Worm (Caenorhabditis elegans): Measurements from ENCODE around the gene Y43F8B.18.

Y43F8B.18 gene

DNA sequence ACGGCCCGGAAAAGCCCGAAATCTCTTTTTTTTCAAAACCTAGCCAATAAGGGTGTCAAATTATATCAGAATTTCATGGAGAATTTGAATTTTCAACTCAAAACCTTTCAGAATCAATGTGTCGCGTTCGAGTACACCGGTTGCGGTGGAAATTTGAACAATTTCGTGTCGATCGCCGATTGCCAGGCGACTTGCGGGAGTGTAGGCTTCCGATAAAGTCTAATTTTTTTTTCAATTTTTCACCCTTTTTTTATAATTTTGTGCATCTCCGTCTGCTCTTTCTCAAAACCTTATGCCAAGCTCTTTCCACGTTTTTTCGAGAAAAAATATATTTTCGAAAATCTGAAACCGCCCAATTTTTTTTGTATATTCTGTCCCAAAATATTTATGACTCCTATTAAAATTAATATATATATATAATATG is 33.7 kb downstream of the Y43F8B.18 start (continued):
- peak; percentile 64; the same call in 1 of the 2 replicates for TF ChIP-seq lin-1 (GFP tag; IDR thresholded peaks at IDR 0.05)
- TF ChIP-seq set-16 (GFP tag; IDR thresholded peaks at IDR 0.05) = no peak
- 0 out of 2 replicates have a peak, but pooled peaks have one; percentile 12 for TF ChIP-seq nhr-42 (GFP tag; IDR thresholded peaks at IDR 0.05)
- no peak for TF ChIP-seq ceh-62 (tag; optimal IDR thresholded peaks at IDR 0.05)
- TF ChIP-seq lin-38 (GFP tag; IDR thresholded peaks at IDR 0.05) = peak; percentile 63
- peak; percentile 31 for TF ChIP-seq hlh-11 (tag; optimal IDR thresholded peaks at IDR 0.05)
- TF ChIP-seq dmd-9 (GFP tag; IDR thresholded peaks at IDR 0.05) = no peak
- TF ChIP-seq daf-19 (GFP tag; conservative IDR thresholded peaks at IDR 0.05) = no peak
- TF ChIP-seq dmd-8 (GFP tag; IDR thresholded peaks at IDR 0.05) = peak; percentile 60; the same call in 1 of the 2 replicates
- peak; percentile 21 for TF ChIP-seq nhr-48 (tag; optimal IDR thresholded peaks at IDR 0.05)
- no peak for TF ChIP-seq lin-39 (tag; optimal IDR thresholded peaks at IDR 0.05)
- no peak for TF ChIP-seq Y75B8A.6 (GFP tag; IDR thresholded peaks at IDR 0.05)
- TF ChIP-seq duxl-1 (tag; optimal IDR thresholded peaks at IDR 0.05; ENCODE audit: poor library complexity) = peak; percentile 29
- no peak for TF ChIP-seq mdl-1 (tag; optimal IDR thresholded peaks at IDR 0.05)
- TF ChIP-seq ama-1 (optimal IDR thresholded peaks at IDR 0.05) = no peak
- TF ChIP-seq saeg-2 (GFP tag; IDR thresholded peaks at IDR 0.05) = peak; percentile 39; the same call in 1 of the 2 replicates
- TF ChIP-seq dmd-6 (GFP tag; IDR thresholded peaks at IDR 0.05) = 0 out of 2 replicates have a peak, but pooled peaks have one; percentile 29
- TF ChIP-seq fos-1 (tag; optimal IDR thresholded peaks at IDR 0.05) = no peak
- TF ChIP-seq sdz-12 (GFP tag; optimal IDR thresholded peaks at IDR 0.05) = no peak
- TF ChIP-seq nhr-28 (tag; optimal IDR thresholded peaks at IDR 0.05) = peak; percentile 4
- TF ChIP-seq lsy-2 (tag; optimal IDR thresholded peaks at IDR 0.05) = peak in 1 of 2 experiments; percentile 72
- no peak for TF ChIP-seq ceh-28 (tag; optimal IDR thresholded peaks at IDR 0.05)

DNA sequence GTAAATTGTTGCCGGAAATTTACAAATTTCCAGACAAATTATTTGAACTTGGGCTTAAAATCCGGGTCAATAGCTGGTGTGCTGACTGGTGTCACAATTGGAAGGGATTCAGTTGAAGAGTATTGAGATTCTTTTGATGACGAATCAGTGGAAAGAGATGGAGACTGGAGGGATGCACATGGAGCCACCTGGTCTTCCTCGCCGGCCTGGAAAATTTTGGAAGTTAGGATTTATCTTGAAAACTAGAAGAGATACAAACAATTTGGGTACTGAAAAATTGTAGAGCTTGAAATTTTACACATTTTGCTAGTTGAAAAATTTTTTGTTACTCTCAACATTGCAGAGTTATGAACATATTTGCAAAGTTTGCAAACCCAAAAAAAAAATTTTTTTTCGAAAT is 34.3 kb downstream of the Y43F8B.18 start:
- TF ChIP-seq unc-130 (GFP tag; optimal IDR thresholded peaks at IDR 0.05) (no peak), zip-11 (GFP tag; IDR thresholded peaks at IDR 0.05) (no peak; the same call in 1 of the 2 replicates), T26A8.4 (GFP tag; IDR thresholded peaks at IDR 0.05) (no peak; the same call in 1 of the 2 replicates), sdz-12 (GFP tag; optimal IDR thresholded peaks at IDR 0.05) (peak; percentile 67), mxl-3 (GFP tag; optimal IDR thresholded peaks at IDR 0.05) (peak; percentile 41), zfp-2 (tag; optimal IDR thresholded peaks at IDR 0.05) (no peak), daf-16 (GFP tag; optimal IDR thresholded peaks at IDR 0.05) (no peak), daf-16 (tag; optimal IDR thresholded peaks at IDR 0.05) (peak; percentile 10), ZK546.5 (tag; optimal IDR thresholded peaks at IDR 0.05) (no peak), D1046.2 (GFP tag; IDR thresholded peaks at IDR 0.05) (no peak), ceh-44 (GFP tag; IDR thresholded peaks at IDR 0.05) (no peak), set-16 (GFP tag; IDR thresholded peaks at IDR 0.05) (no peak), ces-1 (GFP tag; optimal IDR thresholded peaks at IDR 0.05) (no peak), lin-39 (tag; optimal IDR thresholded peaks at IDR 0.05) (no peak), duxl-1 (tag; optimal IDR thresholded peaks at IDR 0.05; ENCODE audit: poor library complexity) (no peak), pqm-1 (tag; optimal IDR thresholded peaks at IDR 0.05) (no peak), ceh-28 (tag; optimal IDR thresholded peaks at IDR 0.05) (no peak), ceh-20 (GFP tag; IDR thresholded peaks at IDR 0.05) (no peak), nhr-102 (tag; optimal IDR thresholded peaks at IDR 0.05) (no peak), dmd-8 (GFP tag; IDR thresholded peaks at IDR 0.05) (peak; percentile 82; the same call in 1 of the 2 replicates), mes-2 (tag; optimal IDR thresholded peaks at IDR 0.05; ENCODE audit: poor library complexity, severe bottlenecking) (no peak), gei-8 (GFP tag; optimal IDR thresholded peaks at IDR 0.05) (no peak), hif-1 (tag; optimal IDR thresholded peaks at IDR 0.05) (peak in 1 of 2 experiments; percentile 10), ama-1 (optimal IDR thresholded peaks at IDR 0.05) (peak; percentile 15), hmg-1.1 (GFP tag; IDR thresholded peaks at IDR 0.05) (no peak), nhr-237 (tag; optimal IDR thresholded peaks at IDR 0.05) (no peak), snpc-4 (tag; optimal IDR thresholded peaks at IDR 0.05) (no peak), ceh-62 (tag; optimal IDR thresholded peaks at IDR 0.05) (no peak), mdt-29 (GFP tag; IDR thresholded peaks at IDR 0.05) (0 out of 2 replicates have a peak, but pooled peaks have one; percentile 40), daf-8 (GFP tag; IDR thresholded peaks at IDR 0.05) (no peak), F37D6.2 (tag; optimal IDR thresholded peaks at IDR 0.05) (no peak), attf-4 (tag; optimal IDR thresholded peaks at IDR 0.05) (no peak), daf-19 (GFP tag; conservative IDR thresholded peaks at IDR 0.05) (no peak), ctbp-1 (GFP tag; IDR thresholded peaks at IDR 0.05) (peak; percentile 58), snpc-1.2 (GFP tag; IDR thresholded peaks at IDR 0.05) (peak; percentile 71), rbr-2 (tag; optimal IDR thresholded peaks at IDR 0.05) (no peak)

Data from whole organism, L4 larva.